Fruit fly (Drosophila melanogaster) whole organism, embryonic: Measurements from ENCODE around the gene Ran-like.

Experiments
- Abd-B ChIP-seq: fragments of 200-800 bp; sonication (Bioruptor generic); optimal IDR thresholded peaks from 2 replicates; lab custom pipeline; 2018; ENCODE audit warnings: missing biosample characterization, mild to moderate bottlenecking, missing genetic modification characterization, moderate library complexity
- CG10267 ChIP-seq: fragments of 200-800 bp; sonication (Bioruptor generic); optimal IDR thresholded peaks from 2 replicates; lab custom pipeline; 2018; ENCODE audit warnings: missing biosample characterization, mild to moderate bottlenecking, missing genetic modification characterization, moderate library complexity
- CG16813 ChIP-seq: fragments of 200-800 bp; sonication (Bioruptor generic); IDR thresholded peaks from 3 replicates; pipeline ENCODE4 v1.3.6; 2022; ENCODE audit warnings: missing biosample characterization, missing genetic modification characterization; ENCODE audit not compliant: partially characterized antibody
- CG17912 ChIP-seq: fragments of 200-800 bp; sonication (Bioruptor generic); optimal IDR thresholded peaks from 2 replicates; lab custom pipeline; 2018; ENCODE audit warnings: missing biosample characterization, mild to moderate bottlenecking, missing genetic modification characterization
- CG2129 ChIP-seq: fragments of 200-800 bp; sonication (Bioruptor generic); IDR thresholded peaks from 2 replicates; pipeline ENCODE4 v1.3.6; 2022; ENCODE audit warnings: missing biosample characterization, missing genetic modification characterization; ENCODE audit not compliant: partially characterized antibody
- CG2678 ChIP-seq: fragments of 200-800 bp; sonication (Bioruptor generic); optimal IDR thresholded peaks from 3 replicates; lab custom pipeline; 2019; ENCODE audit warnings: missing biosample characterization, mild to moderate bottlenecking, missing genetic modification characterization, moderate library complexity
- CG32772 ChIP-seq: fragments of 200-800 bp; sonication (Bioruptor generic); IDR thresholded peaks from 2 replicates; pipeline ENCODE4 v1.3.6; 2022; ENCODE audit warnings: missing biosample characterization, missing genetic modification characterization
- CG33213 ChIP-seq: fragments of 200-800 bp; sonication (Bioruptor generic); optimal IDR thresholded peaks from 3 replicates; lab custom pipeline; 2016; ENCODE audit warnings: missing biosample characterization, missing genetic modification characterization
- CG34224 ChIP-seq: fragments of 200-800 bp; sonication (Bioruptor generic); IDR thresholded peaks from 3 replicates; pipeline ENCODE4 v1.3.6; 2022; ENCODE audit warnings: missing biosample characterization, missing genetic modification characterization; ENCODE audit not compliant: partially characterized antibody
- CG34376 ChIP-seq: fragments of 200-800 bp; sonication (Bioruptor generic); optimal IDR thresholded peaks from 2 replicates; lab custom pipeline; 2018; ENCODE audit warnings: missing biosample characterization, mild to moderate bottlenecking, missing genetic modification characterization
- CG3726 ChIP-seq: fragments of 200-800 bp; sonication (Bioruptor generic); IDR thresholded peaks from 3 replicates; pipeline ENCODE4, ENCODE4 v1.3.6; 2022; ENCODE audit warnings: missing biosample characterization, missing genetic modification characterization
- CG4328 ChIP-seq: fragments of 200-800 bp; sonication (Bioruptor generic); optimal IDR thresholded peaks from 3 replicates; lab custom pipeline; 2017; ENCODE audit warnings: missing biosample characterization, missing genetic modification reagents, missing genetic modification characterization
- CG43689 ChIP-seq: fragments of 200-800 bp; sonication (Bioruptor generic); IDR thresholded peaks from 2 replicates; pipeline ENCODE4 v1.3.6; 2022; ENCODE audit warnings: missing biosample characterization, missing genetic modification characterization
- CG5245 ChIP-seq: fragments of 200-800 bp; sonication (Bioruptor generic); optimal IDR thresholded peaks from 3 replicates; lab custom pipeline; 2016; ENCODE audit warnings: missing biosample characterization, missing genetic modification characterization
- CG5953 ChIP-seq: fragments of 200-800 bp; sonication (Bioruptor generic); IDR thresholded peaks from 2 replicates; pipeline ENCODE4 v1.3.6; 2022; ENCODE audit warnings: missing biosample characterization, missing genetic modification characterization
- CG6813 ChIP-seq: fragments of 200-800 bp; sonication (Bioruptor generic); optimal IDR thresholded peaks from 2 replicates; lab custom pipeline; 2017; ENCODE audit warnings: missing biosample characterization, missing genetic modification characterization, mild to moderate bottlenecking, moderate library complexity, missing genetic modification reagents
- CG7372 ChIP-seq: fragments of 200-800 bp; sonication (Bioruptor generic); IDR thresholded peaks from 2 replicates; pipeline ENCODE4 v1.3.6; 2022; ENCODE audit warnings: missing biosample characterization, missing genetic modification characterization
- CG7786 ChIP-seq: fragments of 200-800 bp; sonication (Bioruptor generic); optimal IDR thresholded peaks from 2 replicates; lab custom pipeline; 2016; ENCODE audit warnings: missing biosample characterization, missing genetic modification characterization
- CG7963 ChIP-seq: fragments of 200-800 bp; sonication (Bioruptor generic); IDR thresholded peaks from 3 replicates; pipeline ENCODE4 v1.3.6; 2022; ENCODE audit warnings: missing biosample characterization, missing genetic modification characterization; ENCODE audit not compliant: partially characterized antibody
- CG8388 ChIP-seq: fragments of 200-800 bp; sonication (Bioruptor generic); optimal IDR thresholded peaks from 2 replicates; lab custom pipeline; 2019; ENCODE audit warnings: missing biosample characterization, mild to moderate bottlenecking, missing genetic modification characterization, moderate library complexity
- CG8765 ChIP-seq: fragments of 200-800 bp; sonication (Bioruptor generic); IDR thresholded peaks from 2 replicates; pipeline ENCODE4 v1.3.6; 2022; ENCODE audit warnings: missing biosample characterization, missing genetic modification characterization
- CTCF ChIP-seq: fragments of 200-800 bp; sonication (Bioruptor generic); optimal IDR thresholded peaks from 2 replicates; lab custom pipeline; 2017; ENCODE audit warnings: missing biosample characterization, mild to moderate bottlenecking, missing genetic modification characterization, moderate library complexity
- E2f2 ChIP-seq: fragments of 200-800 bp; sonication (Bioruptor generic); IDR thresholded peaks from 2 replicates; pipeline ENCODE4 v1.3.6; 2022; ENCODE audit warnings: missing biosample characterization, missing genetic modification characterization
- Hr39 ChIP-seq: fragments of >200 bp; optimal IDR thresholded peaks from 2 replicates; lab custom pipeline; 2017
- Lpt ChIP-seq: fragments of >200 bp; optimal IDR thresholded peaks from 2 replicates; lab custom pipeline; 2018; ENCODE audit warnings: missing biosample characterization, missing genetic modification characterization
- Mes4 ChIP-seq: fragments of 200-800 bp; sonication (Bioruptor generic); optimal IDR thresholded peaks from 2 replicates; lab custom pipeline; 2016; ENCODE audit warnings: missing biosample characterization, missing genetic modification characterization
- NFAT ChIP-seq: fragments of 200-800 bp; sonication (Bioruptor generic); IDR thresholded peaks from 2 replicates; pipeline ENCODE4 v1.3.6; 2022; ENCODE audit warnings: missing biosample characterization, missing genetic modification characterization
- Side ChIP-seq: fragments of 200-800 bp; sonication (Bioruptor generic); optimal IDR thresholded peaks from 2 replicates; lab custom pipeline; 2016; ENCODE audit warnings: missing biosample characterization, missing genetic modification characterization
- Sox102F ChIP-seq: fragments of 200-800 bp; sonication (Bioruptor generic); optimal IDR thresholded peaks from 2 replicates; lab custom pipeline; 2018; ENCODE audit warnings: missing biosample characterization, mild to moderate bottlenecking, missing genetic modification characterization, moderate library complexity
- Ssrp ChIP-seq: fragments of 200-800 bp; sonication (Bioruptor generic); optimal IDR thresholded peaks from 2 replicates; lab custom pipeline; 2018; ENCODE audit warnings: missing biosample characterization, mild to moderate bottlenecking, missing genetic modification characterization, moderate library complexity
- ara ChIP-seq: fragments of 200-800 bp; sonication (Bioruptor generic); IDR thresholded peaks from 2 replicates; pipeline ENCODE4 v1.3.6; 2022; ENCODE audit warnings: missing biosample characterization, missing genetic modification characterization
- ase ChIP-seq: fragments of 200-800 bp; sonication (Bioruptor generic); IDR thresholded peaks from 3 replicates; pipeline ENCODE4 v1.3.6; 2022; ENCODE audit warnings: missing biosample characterization, missing genetic modification characterization
- btn ChIP-seq: fragments of 200-800 bp; sonication (Bioruptor generic); optimal IDR thresholded peaks from 2 replicates; lab custom pipeline; 2016; ENCODE audit warnings: missing biosample characterization, missing genetic modification characterization
- caup ChIP-seq: fragments of 200-800 bp; sonication (Bioruptor generic); optimal IDR thresholded peaks from 3 replicates; lab custom pipeline; 2017; ENCODE audit warnings: missing biosample characterization, mild to moderate bottlenecking, missing genetic modification characterization, moderate library complexity; ENCODE audit not compliant: severe bottlenecking
- crc ChIP-seq: fragments of 200-800 bp; sonication (Bioruptor generic); optimal IDR thresholded peaks from 2 replicates; lab custom pipeline; 2016; ENCODE audit warnings: missing biosample characterization, missing genetic modification characterization
- dan ChIP-seq: fragments of 200-800 bp; sonication (Bioruptor generic); IDR thresholded peaks from 2 replicates; pipeline ENCODE4 v1.3.6; 2022; ENCODE audit warnings: missing biosample characterization, missing genetic modification characterization
- dm ChIP-seq: fragments of 200-800 bp; sonication (Bioruptor generic); optimal IDR thresholded peaks from 3 replicates; lab custom pipeline; 2016; ENCODE audit warnings: missing biosample characterization, missing genetic modification characterization
- dpn ChIP-seq, 2 experiments: fragments of 200-800 bp; sonication (Bioruptor generic); optimal IDR thresholded peaks; 3 replicates each; lab custom pipeline; 2016; ENCODE audit warnings: missing biosample characterization in 2 of 2, missing genetic modification characterization in 2 of 2
- ftz-f1 ChIP-seq: fragments of 200-800 bp; sonication (Bioruptor generic); optimal IDR thresholded peaks from 2 replicates; lab custom pipeline; 2016; ENCODE audit warnings: missing biosample characterization, missing genetic modification characterization
- her ChIP-seq: fragments of 200-800 bp; sonication (Bioruptor generic); optimal IDR thresholded peaks from 2 replicates; lab custom pipeline; 2016; ENCODE audit warnings: missing biosample characterization, missing genetic modification characterization
- hth ChIP-seq: fragments of >200 bp; optimal IDR thresholded peaks from 2 replicates; lab custom pipeline; 2017; ENCODE audit warnings: inconsistent platforms
- ind ChIP-seq: fragments of 200-800 bp; sonication (Bioruptor generic); optimal IDR thresholded peaks from 3 replicates; lab custom pipeline; 2016; ENCODE audit warnings: missing biosample characterization, missing genetic modification characterization
- ken ChIP-seq: fragments of 200-800 bp; sonication (Bioruptor generic); IDR thresholded peaks from 3 replicates; pipeline ENCODE4 v1.3.6; 2022; ENCODE audit warnings: missing biosample characterization, missing genetic modification characterization
- nmo ChIP-seq: fragments of 200-800 bp; sonication (Bioruptor generic); optimal IDR thresholded peaks from 2 replicates; lab custom pipeline; 2018; ENCODE audit warnings: missing biosample characterization, mild to moderate bottlenecking, missing genetic modification characterization, moderate library complexity
- psq ChIP-seq: fragments of 200-800 bp; sonication (Bioruptor generic); optimal IDR thresholded peaks from 2 replicates; lab custom pipeline; 2017; ENCODE audit warnings: missing biosample characterization, missing genetic modification characterization
- sr ChIP-seq: fragments of 200-800 bp; sonication (Bioruptor generic); IDR thresholded peaks from 3 replicates; pipeline ENCODE4 v1.3.6; 2022; ENCODE audit warnings: missing biosample characterization, missing genetic modification characterization
- tin ChIP-seq: fragments of 200-800 bp; sonication (Bioruptor generic); optimal IDR thresholded peaks from 3 replicates; lab custom pipeline; 2016; ENCODE audit warnings: missing biosample characterization, missing genetic modification characterization
- ttk ChIP-seq: fragments of 200-800 bp; sonication (Bioruptor generic); IDR thresholded peaks from 2 replicates; pipeline ENCODE4 v2.1.2; 2022; ENCODE audit warnings: missing biosample characterization, missing genetic modification characterization
- twi ChIP-seq: fragments of 200-800 bp; optimal IDR thresholded peaks from 2 replicates; lab custom pipeline; 2019; ENCODE audit warnings: missing biosample characterization, mild to moderate bottlenecking, missing genetic modification characterization, moderate library complexity
- wek ChIP-seq: fragments of 200-800 bp; sonication (Bioruptor generic); optimal IDR thresholded peaks from 3 replicates; lab custom pipeline; 2018; ENCODE audit warnings: missing biosample characterization, mild to moderate bottlenecking, missing genetic modification characterization, moderate library complexity
- yki ChIP-seq: fragments of >200 bp; optimal IDR thresholded peaks from 3 replicates; lab custom pipeline; 2018
- zf30C ChIP-seq: fragments of 200-800 bp; sonication (Bioruptor generic); optimal IDR thresholded peaks from 3 replicates; lab custom pipeline; 2018; ENCODE audit warnings: missing biosample characterization, mild to moderate bottlenecking, missing genetic modification characterization

Gene Ran-like

DNA sequence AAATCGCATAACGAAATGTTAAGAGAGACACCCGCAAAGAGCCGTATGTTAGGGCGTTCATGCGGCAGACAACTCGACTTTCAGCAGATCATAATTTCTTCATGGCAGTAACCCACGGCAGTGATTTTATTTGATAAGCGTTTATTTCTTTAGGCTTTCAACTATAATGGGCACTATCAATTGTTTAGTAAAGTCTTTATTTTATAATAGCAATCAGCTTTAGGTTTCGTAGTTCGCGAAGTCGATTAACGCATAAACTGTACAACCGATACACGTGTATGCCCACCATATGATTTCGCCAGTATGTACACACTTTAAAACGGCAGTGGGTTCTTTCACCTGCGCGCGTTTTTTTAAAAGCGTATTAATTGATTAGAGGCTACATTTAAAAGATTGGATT lies 23.0 kb upstream of the Ran-like start, which contains the start of gene CG7841 (continued):
- TF ChIP-seq her (GFP tag; lab: Kevin White, UChicago) = peak; percentile 96
- TF ChIP-seq hth (lab: Kevin White, UChicago) = no peak
- TF ChIP-seq NFAT (GFP tag; lab: Robert Waterston, UW) = no peak; the same call in 1 of the 2 replicates
- TF ChIP-seq ara (GFP tag; lab: Robert Waterston, UW) = peak; percentile 96
- TF ChIP-seq yki (lab: Kevin White, UChicago) = peak; percentile 51
- TF ChIP-seq CG34224 = no peak
- peak; percentile 99 for TF ChIP-seq caup (GFP tag; lab: Kevin White, UChicago)
- peak; percentile 96 for TF ChIP-seq twi (tag; lab: Kevin White, UChicago)
- TF ChIP-seq CG5953 = peak; percentile 93
- TF ChIP-seq CG8765 = no peak
- peak; percentile 99 for TF ChIP-seq CG6813 (GFP tag; lab: Kevin White, UChicago)
- no peak; the same call in 1 of the 2 replicates for TF ChIP-seq CG32772 (GFP tag; lab: Robert Waterston, UW)
- TF ChIP-seq nmo (GFP tag; lab: Kevin White, UChicago) = peak; percentile 98
- TF ChIP-seq ken (GFP tag; lab: Robert Waterston, UW) = peak; percentile 93
- TF ChIP-seq CG17912 (GFP tag; lab: Kevin White, UChicago) = peak; percentile 97
- no peak for TF ChIP-seq dan
- peak; percentile 99 for TF ChIP-seq CG34376 (GFP tag; lab: Kevin White, UChicago)
- TF ChIP-seq Lpt (GFP tag; lab: Kevin White, UChicago) = no peak
- peak; percentile 96 for TF ChIP-seq dm
- TF ChIP-seq Side (GFP tag; lab: Kevin White, UChicago) = peak; percentile 98
- TF ChIP-seq psq = peak; percentile 72
- TF ChIP-seq ftz-f1 (GFP tag; lab: Kevin White, UChicago) = peak; percentile 66
- peak; percentile 97 for TF ChIP-seq CG10267 (tag; lab: Kevin White, UChicago)
- peak; percentile 95 for TF ChIP-seq CG7372 (GFP tag; lab: Robert Waterston, UW)
- TF ChIP-seq btn (GFP tag; lab: Kevin White, UChicago) = peak; percentile 94
- peak; percentile 94 for TF ChIP-seq ttk (GFP tag; lab: Robert Waterston, UW)
- peak; percentile 97 for TF ChIP-seq CG33213 (GFP tag; lab: Kevin White, UChicago)
- no peak; the same call in 2 of the 3 replicates for TF ChIP-seq CG3726 (GFP tag; lab: Robert Waterston, UW)
- TF ChIP-seq CG2129 = no peak
- peak; percentile 97 for TF ChIP-seq crc (GFP tag; lab: Kevin White, UChicago)
- peak; percentile 89 for TF ChIP-seq Abd-B (GFP tag; lab: Kevin White, UChicago)
- TF ChIP-seq CG16813 (GFP tag; lab: Robert Waterston, UW) = no peak
- TF ChIP-seq ind (GFP tag; lab: Kevin White, UChicago) = peak; percentile 96
- peak; percentile 98 for TF ChIP-seq CG8388
- peak; percentile 91 for TF ChIP-seq E2f2 (GFP tag; lab: Robert Waterston, UW)
- peak; percentile 89; the same call in 2 of the 3 replicates for TF ChIP-seq sr (GFP tag; lab: Robert Waterston, UW)
- no peak; the same call in 1 of the 2 replicates for TF ChIP-seq CG43689 (GFP tag; lab: Robert Waterston, UW)
- peak; percentile 95 for TF ChIP-seq wek
- TF ChIP-seq zf30C (GFP tag; lab: Kevin White, UChicago) = peak; percentile 63
- TF ChIP-seq tin (GFP tag; lab: Kevin White, UChicago) = peak; percentile 98
- peak; percentile 95 for TF ChIP-seq CG5245 (GFP tag; lab: Kevin White, UChicago)
- peak; percentile 99 for TF ChIP-seq CG2678
- TF ChIP-seq Hr39 = no peak
- TF ChIP-seq CG4328 (GFP tag; lab: Kevin White, UChicago) = peak; percentile 99
- TF ChIP-seq dpn (GFP tag; optimal IDR thresholded peaks at IDR 0.05; lab: Kevin White, UChicago) = peak; percentile 96 to 97
- TF ChIP-seq ase (GFP tag; lab: Robert Waterston, UW) = no peak; the same call in 2 of the 3 replicates
- TF ChIP-seq Ssrp (tag; lab: Kevin White, UChicago) = peak; percentile 95
- peak; percentile 71 for TF ChIP-seq CTCF (GFP tag; lab: Kevin White, UChicago)
- TF ChIP-seq CG7963 (GFP tag; lab: Robert Waterston, UW) = no peak
- peak; percentile 94 for TF ChIP-seq CG7786 (GFP tag; lab: Kevin White, UChicago)
- TF ChIP-seq Sox102F (GFP tag; lab: Kevin White, UChicago) = peak; percentile 97
- TF ChIP-seq Mes4 (GFP tag; lab: Kevin White, UChicago) = peak; percentile 96
